Worm (Caenorhabditis elegans): ENCODE data around the gene T24C12.3.

ce11 chrX:2163084-2163483 is 40.6 kb downstream of the T24C12.3 start, which contains the start of gene pdf-2:
- TF ChIP-seq snpc-4 (tag; optimal IDR thresholded peaks at IDR 0.05) (no peak), lsy-2 (tag; optimal IDR thresholded peaks at IDR 0.05) (no peak), elt-1 (tag; optimal IDR thresholded peaks at IDR 0.05; ENCODE audit: borderline replicate concordance, insufficient read depth) (no peak)

All from whole organism, mixed stage, embryonic.